Fruit fly (Drosophila melanogaster) S2 (cell line): ENCODE measurements around the gene CG34181.

Experiments used
- CG8478 ChIP-seq: fragments of >200 bp; optimal IDR thresholded peaks from 2 replicates; lab custom pipeline; 2018
- CTCF ChIP-seq, 2 experiments: fragments of >200 bp; optimal IDR thresholded peaks; 2 replicates each; lab custom pipeline; 2018

Gene CG34181

dm6 chr2L:9367340-9367739 lies at the start of gene CG34181:
CG34181 (plus strand) TSS chr2L:9367640.
- TF ChIP-seq CTCF (optimal IDR thresholded peaks at IDR 0.05; lab: Kevin White, UChicago) (no peak), CG8478 (no peak)

- TF ChIP-seq CG8478 (no peak), CTCF (optimal IDR thresholded peaks at IDR 0.05; lab: Kevin White, UChicago) (no peak)
Observed at dm6 chr2L:9321022-9321421, 46.4 kb upstream of the CG34181 start.

dm6 chr2L:9327444-9327843 lies 40.0 kb upstream of the CG34181 start, which contains the start of gene CG17005:
CG17005 (plus strand) TSS chr2L:9327744.
- TF ChIP-seq CG8478 (no peak), CTCF (optimal IDR thresholded peaks at IDR 0.05; lab: Kevin White, UChicago) (no peak)

dm6 chr2L:9330628-9331027 lies 36.8 kb upstream of the CG34181 start, which contains the start of gene Cks30A:
Cks30A (plus strand) TSS chr2L:9330763.
- TF ChIP-seq CG8478 = no peak
- peak; percentile 45 to 48 for TF ChIP-seq CTCF (optimal IDR thresholded peaks at IDR 0.05; lab: Kevin White, UChicago)

dm6 chr2L:9333300-9333876 lies 34.1 kb upstream of the CG34181 start, which contains the start of gene Eaat1:
Eaat1 (plus strand) TSS chr2L:9333567.
- TF ChIP-seq CTCF (optimal IDR thresholded peaks at IDR 0.05; lab: Kevin White, UChicago) (no peak), CG8478 (no peak)

- TF ChIP-seq CTCF (optimal IDR thresholded peaks at IDR 0.05; lab: Kevin White, UChicago) = no peak
- TF ChIP-seq CG8478 = no peak
Observed at dm6 chr2L:9338852-9339251, 28.6 kb upstream of the CG34181 start.

- TF ChIP-seq CG8478 (no peak), CTCF (optimal IDR thresholded peaks at IDR 0.05; lab: Kevin White, UChicago) (no peak)
Observed at dm6 chr2L:9341960-9342359, 25.5 kb upstream of the CG34181 start.

dm6 chr2L:9342532-9342931 lies 24.9 kb upstream of the CG34181 start, which contains the start of gene CG3748:
CG3748 (plus strand) TSS chr2L:9342832.
- TF ChIP-seq CTCF (optimal IDR thresholded peaks at IDR 0.05; lab: Kevin White, UChicago) = no peak
- TF ChIP-seq CG8478 = no peak

- TF ChIP-seq CTCF (optimal IDR thresholded peaks at IDR 0.05; lab: Kevin White, UChicago) = no peak
- TF ChIP-seq CG8478 = no peak
Observed at dm6 chr2L:9349246-9349645, 18.2 kb upstream of the CG34181 start, which contains the start of gene CG43350. CG43350 (plus strand) TSS chr2L:9349546.

dm6 chr2L:9350170-9350569 lies 17.3 kb upstream of the CG34181 start, which contains the start of gene CG13110:
CG13110 (plus strand) TSS chr2L:9350470.
- TF ChIP-seq CG8478 (no peak), CTCF (optimal IDR thresholded peaks at IDR 0.05; lab: Kevin White, UChicago) (no peak)

- TF ChIP-seq CTCF (optimal IDR thresholded peaks at IDR 0.05; lab: Kevin White, UChicago) (no peak), CG8478 (no peak)
Observed at dm6 chr2L:9369724-9370123, 2.3 kb downstream of the CG34181 start.

- TF ChIP-seq CTCF (optimal IDR thresholded peaks at IDR 0.05; lab: Kevin White, UChicago) (no peak), CG8478 (no peak)
Observed at dm6 chr2L:9377789-9378188, 10.3 kb downstream of the CG34181 start.

dm6 chr2L:9386270-9386669 lies 18.8 kb downstream of the CG34181 start:
- no peak for TF ChIP-seq CTCF (optimal IDR thresholded peaks at IDR 0.05; lab: Kevin White, UChicago)
- no peak for TF ChIP-seq CG8478

- TF ChIP-seq CG8478 = no peak
- TF ChIP-seq CTCF (optimal IDR thresholded peaks at IDR 0.05; lab: Kevin White, UChicago) = no peak
Observed at dm6 chr2L:9387240-9387672, 19.8 kb downstream of the CG34181 start, which contains the start of gene Aldh. Aldh (plus strand) TSS chr2L:9387389.

- TF ChIP-seq CTCF (optimal IDR thresholded peaks at IDR 0.05; lab: Kevin White, UChicago) (no peak), CG8478 (no peak)
Observed at dm6 chr2L:9388013-9388605, 20.7 kb downstream of the CG34181 start.
